Worm (Caenorhabditis elegans): ENCODE results near the gene frm-3.

The frm-3 gene

ce11 chrX:11558156-11558555 is 14.1 kb upstream of the frm-3 start:
- TF ChIP-seq unc-62 (GFP tag; optimal IDR thresholded peaks at IDR 0.05) = no peak

ce11 chrX:11560076-11560475 is 12.2 kb upstream of the frm-3 start:
- TF ChIP-seq unc-62 (GFP tag; optimal IDR thresholded peaks at IDR 0.05) = no peak

ce11 chrX:11560615-11561014 is 11.7 kb upstream of the frm-3 start, which contains the start of gene lev-8:
TSS of gene lev-8 (plus strand) at chrX:11560915.
- TF ChIP-seq unc-62 (GFP tag; optimal IDR thresholded peaks at IDR 0.05) = no peak

- no peak for TF ChIP-seq unc-62 (GFP tag; optimal IDR thresholded peaks at IDR 0.05)
Observed at ce11 chrX:11563663-11564062, 8.6 kb upstream of the frm-3 start, which contains the start of gene trpp-9. TSS of gene trpp-9 (plus strand) at chrX:11563923.

ce11 chrX:11569744-11570359 is 2.5 kb upstream of the frm-3 start:
- TF ChIP-seq unc-62 (GFP tag; optimal IDR thresholded peaks at IDR 0.05) = no peak

ce11 chrX:11571714-11572113 is 591 bp upstream of the frm-3 start:
- no peak for TF ChIP-seq unc-62 (GFP tag; optimal IDR thresholded peaks at IDR 0.05)

- TF ChIP-seq unc-62 (GFP tag; optimal IDR thresholded peaks at IDR 0.05) = no peak
Observed at ce11 chrX:11574167-11574566, 1.9 kb downstream of the frm-3 start.

ce11 chrX:11576429-11577088 is 4.3 kb downstream of the frm-3 start:
- TF ChIP-seq unc-62 (GFP tag; optimal IDR thresholded peaks at IDR 0.05) = no peak

ce11 chrX:11585375-11585774 is 13.1 kb downstream of the frm-3 start, which contains the start of gene abts-2:
TSS of gene abts-2 (plus strand) at chrX:11585675.
- no peak for TF ChIP-seq unc-62 (GFP tag; optimal IDR thresholded peaks at IDR 0.05)

- TF ChIP-seq unc-62 (GFP tag; optimal IDR thresholded peaks at IDR 0.05) = no peak
Observed at ce11 chrX:11585894-11586293, 13.6 kb downstream of the frm-3 start.

ce11 chrX:11590545-11590944 is 18.2 kb downstream of the frm-3 start:
- TF ChIP-seq unc-62 (GFP tag; optimal IDR thresholded peaks at IDR 0.05) = no peak

ce11 chrX:11591620-11592019 is 19.3 kb downstream of the frm-3 start, which contains the start of gene F52D10.2:
TSS of gene F52D10.2 (minus strand) at chrX:11591720.
- TF ChIP-seq unc-62 (GFP tag; optimal IDR thresholded peaks at IDR 0.05) = no peak

ce11 chrX:11592539-11592938 is 20.2 kb downstream of the frm-3 start:
- no peak for TF ChIP-seq unc-62 (GFP tag; optimal IDR thresholded peaks at IDR 0.05)

- no peak for TF ChIP-seq unc-62 (GFP tag; optimal IDR thresholded peaks at IDR 0.05)
Observed at ce11 chrX:11596876-11597275, 24.6 kb downstream of the frm-3 start.

ce11 chrX:11598839-11599238 is 26.5 kb downstream of the frm-3 start:
- no peak for TF ChIP-seq unc-62 (GFP tag; optimal IDR thresholded peaks at IDR 0.05)

ce11 chrX:11600488-11601106 is 28.3 kb downstream of the frm-3 start:
- TF ChIP-seq unc-62 (GFP tag; optimal IDR thresholded peaks at IDR 0.05) = no peak
